Fruit fly (Drosophila melanogaster) Kc167 (cell line): ENCODE measurements around the gene CG7329.

Experiments
- psq ChIP-seq: fragments of >200 bp; optimal IDR thresholded peaks from 2 replicates; lab custom pipeline; 2017; ENCODE audit warnings: missing external identifiers
- ttk ChIP-seq: sonication (Bioruptor generic); optimal IDR thresholded peaks from 2 replicates; lab custom pipeline; 2017; ENCODE audit warnings: missing external identifiers

DNA sequence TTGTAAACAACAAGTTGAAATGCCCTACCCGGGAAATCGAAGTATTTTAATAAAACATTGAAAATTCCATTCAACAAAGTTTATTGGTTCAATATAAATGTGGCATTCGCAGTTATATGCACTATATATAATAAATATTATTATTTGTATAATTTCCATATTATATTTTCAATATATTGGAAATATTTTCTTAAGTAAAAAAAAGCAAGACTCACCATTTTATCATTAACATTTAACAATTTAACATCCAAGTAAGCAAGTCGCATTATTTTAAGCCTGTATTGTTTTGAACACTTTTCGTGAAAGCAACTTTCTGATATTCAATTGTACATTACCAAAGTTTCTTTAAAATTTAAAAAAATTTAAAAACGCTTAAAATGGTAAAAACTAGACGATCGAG, 19.7 kb upstream of the CG7329 start, which contains the start of gene CG45690:
- TF ChIP-seq psq (lab: Kevin White, UChicago) (no peak), ttk (lab: Kevin White, UChicago) (no peak)
